Comparison of ENCODE assay signal across 1 fruit fly cellular context in genomic region chr3R:14719380-14719779, dm6.
A peak's percentile ranks its signal among the peaks of the same experiment; 100 is the strongest.
TF ChIP-seq lines count a peak whose summit lies in the region.

No protein-coding gene starts in this region.

TF ChIP-seq in whole organism, prepupa, 60 proteins besides CTCF, POLR2A, EP300 and RAD21 (continued from another document):
- peak; percentile 83 for TF ChIP-seq achi (GFP tag; optimal IDR thresholded peaks at IDR 0.05; lab: Kevin White, UChicago)
- peak; percentile 87 for TF ChIP-seq CG4318 (GFP tag; optimal IDR thresholded peaks at IDR 0.05; lab: Kevin White, UChicago)
- peak; percentile 55 to 80 for TF ChIP-seq salr (GFP tag; optimal IDR thresholded peaks at IDR 0.05; lab: Kevin White, UChicago)
- TF ChIP-seq OdsH (GFP tag; optimal IDR thresholded peaks at IDR 0.05; lab: Kevin White, UChicago): peak; percentile 85
- peak; percentile 75 for TF ChIP-seq CG3032 (tag; optimal IDR thresholded peaks at IDR 0.05; lab: Kevin White, UChicago)
- no peak for TF ChIP-seq Blimp-1 (GFP tag; optimal IDR thresholded peaks at IDR 0.05; lab: Kevin White, UChicago)
- peak; percentile 78 for TF ChIP-seq Gug (GFP tag; IDR thresholded peaks at IDR 0.05; lab: Robert Waterston, UW)
- TF ChIP-seq dsx (GFP tag; optimal IDR thresholded peaks at IDR 0.05; lab: Kevin White, UChicago; ENCODE audit: poor library complexity, severe bottlenecking): peak; percentile 77
- TF ChIP-seq Hr39 (GFP tag; optimal IDR thresholded peaks at IDR 0.05; lab: Kevin White, UChicago): peak; percentile 29
- no peak for TF ChIP-seq Eip93F (GFP tag; optimal IDR thresholded peaks at IDR 0.05; lab: Kevin White, UChicago)
- peak; percentile 37 for TF ChIP-seq Sox102F (GFP tag; optimal IDR thresholded peaks at IDR 0.05; lab: Kevin White, UChicago)
- peak; percentile 87 for TF ChIP-seq CG6276 (GFP tag; optimal IDR thresholded peaks at IDR 0.05; lab: Kevin White, UChicago)
- TF ChIP-seq CG34406 (GFP tag; optimal IDR thresholded peaks at IDR 0.05; lab: Kevin White, UChicago): peak; percentile 54
- no peak for TF ChIP-seq fd85E (GFP tag; optimal IDR thresholded peaks at IDR 0.05; lab: Kevin White, UChicago)
- TF ChIP-seq Met (GFP tag; optimal IDR thresholded peaks at IDR 0.05; lab: Kevin White, UChicago): peak; percentile 25
- TF ChIP-seq CG1621 (tag; optimal IDR thresholded peaks at IDR 0.05; lab: Kevin White, UChicago): peak; percentile 73
- peak; percentile 79 for TF ChIP-seq Sox14 (GFP tag; optimal IDR thresholded peaks at IDR 0.05; lab: Kevin White, UChicago)
- no peak for TF ChIP-seq Ets21C (GFP tag; optimal IDR thresholded peaks at IDR 0.05; lab: Kevin White, UChicago)
- peak; percentile 87 for TF ChIP-seq CG6163 (GFP tag; IDR thresholded peaks at IDR 0.05; lab: Robert Waterston, UW)
- peak; percentile 91 for TF ChIP-seq CG8119 (GFP tag; IDR thresholded peaks at IDR 0.05; lab: Robert Waterston, UW)
- TF ChIP-seq lz (GFP tag; optimal IDR thresholded peaks at IDR 0.05; lab: Kevin White, UChicago): peak; percentile 32
